Worm (Caenorhabditis elegans) whole organism, mixed stage, embryonic: ENCODE results near the gene mes-6.
A peak's percentile ranks its signal among the peaks of the same experiment; 100 is the strongest.

ENCODE experiments used
- bed-3 ChIP-seq: fragments of 200-800 bp; sonication (Bioruptor generic); optimal IDR thresholded peaks from 3 replicates; lab custom pipeline; 2018; ENCODE audit warnings: mild to moderate bottlenecking, missing genetic modification characterization, moderate library complexity, missing compliant biosample characterization
- ceh-39 ChIP-seq: fragments of 150-350 bp; optimal IDR thresholded peaks from 2 replicates; lab custom pipeline; 2014; ENCODE audit warnings: missing biosample characterization, missing genetic modification characterization
- ceh-43 ChIP-seq: fragments of 200-800 bp; sonication (Bioruptor generic); optimal IDR thresholded peaks from 2 replicates; lab custom pipeline; 2018; ENCODE audit warnings: mild to moderate bottlenecking, missing genetic modification characterization, moderate library complexity, missing compliant biosample characterization
- ceh-83 ChIP-seq: fragments of 200-800 bp; sonication (Bioruptor generic); optimal IDR thresholded peaks from 2 replicates; lab custom pipeline; 2018; ENCODE audit warnings: mild to moderate bottlenecking, missing genetic modification characterization, missing compliant biosample characterization
- ces-1 ChIP-seq: fragments of 150-350 bp; optimal IDR thresholded peaks from 2 replicates; lab custom pipeline; 2014; ENCODE audit warnings: missing biosample characterization, missing genetic modification reagents, missing genetic modification characterization
- cnd-1 ChIP-seq: fragments of 200-800 bp; sonication (Bioruptor generic); optimal IDR thresholded peaks from 2 replicates; lab custom pipeline; 2018; ENCODE audit warnings: mild to moderate bottlenecking, missing genetic modification characterization, missing compliant biosample characterization
- drap-1 ChIP-seq: fragments of 200-800 bp; sonication (Bioruptor generic); optimal IDR thresholded peaks from 3 replicates; lab custom pipeline; 2018; ENCODE audit warnings: mild to moderate bottlenecking, missing genetic modification characterization, missing compliant biosample characterization
- elt-1 ChIP-seq: sonication (generic microtip); optimal IDR thresholded peaks from 2 replicates; lab custom pipeline; 2017; ENCODE audit warnings: missing genetic modification characterization, mild to moderate bottlenecking, missing compliant biosample characterization, antibody characterized with exemption, moderate library complexity, borderline replicate concordance; ENCODE audit not compliant: insufficient read depth
- elt-3 ChIP-seq: fragments of 150-350 bp; optimal IDR thresholded peaks from 2 replicates; lab custom pipeline; 2014; ENCODE audit warnings: missing biosample characterization, missing genetic modification characterization
- flh-1 ChIP-seq: fragments of 200-800 bp; sonication (Bioruptor generic); optimal IDR thresholded peaks from 2 replicates; lab custom pipeline; 2018; ENCODE audit warnings: mild to moderate bottlenecking, missing genetic modification characterization, moderate library complexity, missing compliant biosample characterization
- ham-2 ChIP-seq: fragments of 200-800 bp; sonication (Bioruptor generic); optimal IDR thresholded peaks from 2 replicates; lab custom pipeline; 2018; ENCODE audit warnings: mild to moderate bottlenecking, missing genetic modification characterization, missing compliant biosample characterization
- hlh-1 ChIP-seq: fragments of 150-350 bp; optimal IDR thresholded peaks from 2 replicates; lab custom pipeline; 2014; ENCODE audit warnings: missing biosample characterization, missing genetic modification reagents, missing genetic modification characterization
- lin-13 ChIP-seq: fragments of 150-350 bp; optimal IDR thresholded peaks from 2 replicates; lab custom pipeline; 2014; ENCODE audit warnings: missing biosample characterization, missing genetic modification characterization
- lsy-2 ChIP-seq: fragments of 150-350 bp; optimal IDR thresholded peaks from 2 replicates; lab custom pipeline; 2014; ENCODE audit warnings: missing biosample characterization, missing genetic modification characterization
- mab-5 ChIP-seq: fragments of 150-350 bp; optimal IDR thresholded peaks from 2 replicates; lab custom pipeline; 2014; ENCODE audit warnings: missing biosample characterization, missing genetic modification characterization
- mep-1 ChIP-seq: fragments of 150-350 bp; optimal IDR thresholded peaks from 2 replicates; lab custom pipeline; 2017; ENCODE audit warnings: missing biosample characterization, missing genetic modification reagents, missing genetic modification characterization, inconsistent platforms
- mls-2 ChIP-seq: sonication (generic microtip); optimal IDR thresholded peaks from 2 replicates; lab custom pipeline; 2016; ENCODE audit warnings: mild to moderate bottlenecking, missing genetic modification characterization, moderate library complexity, missing compliant biosample characterization
- nhr-12 ChIP-seq: fragments of 150-350 bp; optimal IDR thresholded peaks from 2 replicates; lab custom pipeline; 2014; ENCODE audit warnings: missing biosample characterization, missing genetic modification characterization
- nhr-2 ChIP-seq: fragments of 150-350 bp; optimal IDR thresholded peaks from 2 replicates; lab custom pipeline; 2014; ENCODE audit warnings: missing biosample characterization, missing genetic modification characterization
- nhr-237 ChIP-seq: fragments of 150-350 bp; optimal IDR thresholded peaks from 2 replicates; lab custom pipeline; 2014; ENCODE audit warnings: missing biosample characterization, missing genetic modification characterization
- nhr-28 ChIP-seq: fragments of 150-350 bp; optimal IDR thresholded peaks from 2 replicates; lab custom pipeline; 2014; ENCODE audit warnings: missing biosample characterization, missing genetic modification characterization
- nhr-76 ChIP-seq: sonication (generic microtip); optimal IDR thresholded peaks from 2 replicates; lab custom pipeline; 2017; ENCODE audit warnings: missing biosample characterization, missing genetic modification characterization
- pha-4 ChIP-seq: fragments of 150-350 bp; optimal IDR thresholded peaks from 2 replicates; lab custom pipeline; 2018; ENCODE audit warnings: missing biosample characterization, missing genetic modification reagents, missing genetic modification characterization
- sem-2 ChIP-seq: fragments of 200-800 bp; sonication (Bioruptor generic); optimal IDR thresholded peaks from 2 replicates; lab custom pipeline; 2018; ENCODE audit warnings: mild to moderate bottlenecking, missing genetic modification characterization, missing compliant biosample characterization
- snpc-4 ChIP-seq: fragments of 150-350 bp; optimal IDR thresholded peaks from 2 replicates; lab custom pipeline; 2014; ENCODE audit warnings: missing biosample characterization, missing genetic modification characterization
- sptf-1 ChIP-seq: sonication (generic microtip); optimal IDR thresholded peaks from 2 replicates; lab custom pipeline; 2017; ENCODE audit warnings: mild to moderate bottlenecking, missing genetic modification characterization, moderate library complexity, missing compliant biosample characterization
- tbx-8 ChIP-seq: fragments of 200-800 bp; sonication (Bioruptor generic); optimal IDR thresholded peaks from 2 replicates; lab custom pipeline; 2018; ENCODE audit warnings: mild to moderate bottlenecking, missing genetic modification characterization, moderate library complexity, missing compliant biosample characterization
- unc-39 ChIP-seq: fragments of 150-350 bp; optimal IDR thresholded peaks from 2 replicates; lab custom pipeline; 2014; ENCODE audit warnings: missing biosample characterization, missing genetic modification characterization
- unc-62 ChIP-seq: fragments of 150-350 bp; optimal IDR thresholded peaks from 2 replicates; lab custom pipeline; 2014; ENCODE audit warnings: missing biosample characterization, missing genetic modification reagents, missing genetic modification characterization
- zip-8 ChIP-seq: fragments of 150-350 bp; optimal IDR thresholded peaks from 2 replicates; lab custom pipeline; 2014; ENCODE audit warnings: missing biosample characterization, missing genetic modification characterization
- ztf-11 ChIP-seq: fragments of 150-350 bp; optimal IDR thresholded peaks from 2 replicates; lab custom pipeline; 2014; ENCODE audit warnings: missing biosample characterization, missing genetic modification characterization

mes-6 gene

DNA sequence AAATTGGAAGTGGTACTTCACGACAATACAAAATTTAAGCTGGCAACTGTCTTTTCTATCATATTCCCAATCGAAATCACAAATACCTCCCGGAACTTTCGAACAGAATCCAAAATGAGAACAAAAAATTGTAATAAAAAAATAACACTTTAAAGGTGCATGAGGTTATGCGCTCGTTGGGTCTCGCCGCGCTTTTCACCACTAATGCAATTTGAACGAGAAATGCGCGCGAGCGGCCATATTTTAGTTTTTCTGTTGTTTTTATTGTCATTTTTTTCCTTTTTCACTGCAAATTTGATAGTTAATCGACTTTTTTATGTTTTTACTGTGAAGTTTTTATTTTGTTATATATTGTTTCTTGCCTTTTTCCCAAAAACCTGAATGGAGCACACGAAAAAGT lies at the start of gene mes-6:
Gene mes-6, plus strand, starts transcription at position 229 of the 400 bp plus-strand sequence.
- TF ChIP-seq sem-2 (GFP tag; lab: Kevin White, UChicago) (no peak), mep-1 (peak; percentile 73), ces-1 (GFP tag; lab: Kevin White, UChicago) (peak; percentile 96), lin-13 (tag; lab: Kevin White, UChicago) (peak; percentile 47), lsy-2 (tag; lab: Kevin White, UChicago) (peak; percentile 57), mls-2 (tag; lab: Kevin White, UChicago) (no peak)
- TF ChIP-seq, all 35 proteins: peak for 4

ce11 chrIV:8462376-8462775 lies 48.7 kb upstream of the mes-6 start:
- TF ChIP-seq nhr-237 (tag; lab: Kevin White, UChicago) (no peak), pha-4 (tag; lab: Kevin White, UChicago) (no peak), elt-1 (tag; lab: Kevin White, UChicago) (no peak), ztf-11 (tag; lab: Kevin White, UChicago) (no peak), snpc-4 (no peak), lin-13 (tag; lab: Kevin White, UChicago) (no peak), ceh-39 (tag; lab: Kevin White, UChicago) (no peak), elt-3 (tag; lab: Kevin White, UChicago) (no peak), mab-5 (tag; lab: Kevin White, UChicago) (no peak), nhr-12 (no peak), tbx-8 (GFP tag; lab: Kevin White, UChicago) (no peak), nhr-76 (tag; lab: Kevin White, UChicago) (no peak), cnd-1 (no peak), nhr-2 (tag; lab: Kevin White, UChicago) (no peak), bed-3 (GFP tag; lab: Kevin White, UChicago) (no peak)

ce11 chrIV:8463069-8463468 lies 48.0 kb upstream of the mes-6 start:
- TF ChIP-seq sem-2 (GFP tag; lab: Kevin White, UChicago) (no peak), mab-5 (tag; lab: Kevin White, UChicago) (no peak), unc-39 (tag; lab: Kevin White, UChicago) (no peak), sptf-1 (tag; lab: Kevin White, UChicago) (no peak), nhr-237 (tag; lab: Kevin White, UChicago) (no peak), zip-8 (tag; lab: Kevin White, UChicago) (no peak), lin-13 (tag; lab: Kevin White, UChicago) (no peak), ceh-83 (GFP tag; lab: Kevin White, UChicago) (no peak), snpc-4 (no peak), unc-62 (GFP tag; lab: Kevin White, UChicago) (no peak), mls-2 (tag; lab: Kevin White, UChicago) (no peak)

ce11 chrIV:8463716-8464115 lies 47.4 kb upstream of the mes-6 start, which contains the start of gene str-176:
Gene str-176, minus strand, starts transcription at chrIV:8463816.
- TF ChIP-seq mab-5 (tag; lab: Kevin White, UChicago) (no peak), nhr-12 (no peak), nhr-28 (tag; lab: Kevin White, UChicago) (no peak), bed-3 (GFP tag; lab: Kevin White, UChicago) (no peak), ces-1 (GFP tag; lab: Kevin White, UChicago) (no peak), tbx-8 (GFP tag; lab: Kevin White, UChicago) (no peak)

DNA sequence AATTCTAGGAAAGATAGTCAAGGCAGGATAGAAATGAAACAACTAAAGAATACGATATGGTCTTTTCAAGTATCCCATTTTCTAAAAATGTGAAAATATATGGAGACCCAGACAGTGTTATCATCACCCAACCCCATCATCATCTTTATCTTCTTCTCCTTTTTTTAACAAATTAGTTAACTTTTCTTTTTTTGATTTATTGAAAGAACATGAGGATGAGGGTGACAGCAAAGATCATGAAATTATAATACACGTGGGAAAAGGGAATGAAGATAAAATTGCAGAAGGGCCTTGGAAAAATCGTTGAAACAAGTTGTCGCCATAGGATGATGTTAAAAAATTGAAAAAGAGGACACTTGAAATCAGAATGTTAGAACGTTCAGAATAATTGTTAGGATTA lies 46.9 kb upstream of the mes-6 start:
- TF ChIP-seq ceh-43 (GFP tag; lab: Kevin White, UChicago) = no peak
- no peak for TF ChIP-seq bed-3 (GFP tag; lab: Kevin White, UChicago)
- no peak for TF ChIP-seq flh-1 (GFP tag; lab: Kevin White, UChicago)
- no peak for TF ChIP-seq mab-5 (tag; lab: Kevin White, UChicago)

DNA sequence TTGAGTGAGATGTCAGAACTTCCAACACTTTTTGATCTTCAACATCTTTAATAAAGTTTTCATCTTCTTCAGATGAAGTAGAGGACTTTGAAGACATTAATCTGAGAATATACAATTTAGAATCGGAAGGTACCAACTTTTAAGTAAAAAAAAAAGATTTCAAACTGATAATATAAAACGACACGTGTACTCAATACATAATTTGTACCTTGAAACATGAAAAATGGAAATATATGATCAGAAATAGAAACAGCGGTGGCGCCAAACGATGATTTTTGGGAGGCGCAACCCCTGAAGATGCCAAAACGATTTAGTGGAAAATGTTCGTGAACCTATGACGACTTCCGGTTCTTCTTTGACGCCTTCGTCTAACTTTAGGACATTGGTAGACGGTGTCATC lies 38.6 kb upstream of the mes-6 start, which contains the start of gene oat-1:
Gene oat-1, minus strand, starts transcription at position 101 of the 400 bp plus-strand sequence.
- no peak for TF ChIP-seq cnd-1
- no peak for TF ChIP-seq mep-1
- no peak for TF ChIP-seq ceh-43 (GFP tag; lab: Kevin White, UChicago)
- no peak for TF ChIP-seq lin-13 (tag; lab: Kevin White, UChicago)
- no peak for TF ChIP-seq snpc-4
- no peak for TF ChIP-seq hlh-1 (tag; lab: Kevin White, UChicago)
- no peak for TF ChIP-seq nhr-28 (tag; lab: Kevin White, UChicago)
- no peak for TF ChIP-seq unc-39 (tag; lab: Kevin White, UChicago)
- no peak for TF ChIP-seq elt-1 (tag; lab: Kevin White, UChicago)
- no peak for TF ChIP-seq ham-2
- no peak for TF ChIP-seq lsy-2 (tag; lab: Kevin White, UChicago)
- no peak for TF ChIP-seq ztf-11 (tag; lab: Kevin White, UChicago)
- TF ChIP-seq tbx-8 (GFP tag; lab: Kevin White, UChicago) = no peak
- no peak for TF ChIP-seq drap-1 (GFP tag; lab: Kevin White, UChicago)
- no peak for TF ChIP-seq sem-2 (GFP tag; lab: Kevin White, UChicago)
- no peak for TF ChIP-seq mls-2 (tag; lab: Kevin White, UChicago)
